Worm (Caenorhabditis elegans) whole organism, late embryonic: ENCODE measurements around the gene cyp-35C1.

Experiments
- elt-2 ChIP-seq: sonication (generic microtip); optimal IDR thresholded peaks from 2 replicates; lab custom pipeline; 2016; ENCODE audit warnings: missing genetic modification reagents, missing genetic modification characterization, missing compliant biosample characterization
- fkh-6 ChIP-seq: sonication (generic microtip); optimal IDR thresholded peaks from 2 replicates; lab custom pipeline; 2016; ENCODE audit warnings: missing genetic modification characterization, missing compliant biosample characterization
- pag-3 ChIP-seq: sonication (generic microtip); optimal IDR thresholded peaks from 2 replicates; lab custom pipeline; 2016; ENCODE audit warnings: missing compliant biosample characterization, missing genetic modification characterization, borderline replicate concordance
- sox-4 ChIP-seq: sonication (generic microtip); optimal IDR thresholded peaks from 2 replicates; lab custom pipeline; 2017; ENCODE audit warnings: mild to moderate bottlenecking, missing genetic modification characterization, inconsistent platforms, missing compliant biosample characterization
- syd-9 ChIP-seq: sonication (generic microtip); optimal IDR thresholded peaks from 2 replicates; lab custom pipeline; 2016; ENCODE audit warnings: mild to moderate bottlenecking, missing genetic modification characterization, moderate library complexity, missing compliant biosample characterization

DNA sequence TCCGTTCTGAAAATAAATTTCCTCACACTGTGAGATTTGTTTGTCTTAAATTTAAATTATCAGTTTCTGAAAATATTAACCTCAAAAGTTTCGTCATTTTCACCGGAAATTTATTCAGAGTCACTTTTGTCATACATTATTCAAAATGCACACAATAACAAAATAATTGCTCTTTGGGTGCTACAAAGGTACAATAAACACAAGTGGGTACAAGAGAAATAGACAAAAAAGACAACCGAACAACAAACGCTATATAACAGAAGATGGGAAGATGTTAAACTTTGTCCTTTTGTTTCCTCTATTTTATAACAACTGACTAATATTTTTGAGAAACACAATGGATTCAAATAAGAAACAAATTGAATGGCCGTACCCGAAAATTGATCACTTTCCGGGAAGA lies 28.7 kb downstream of the cyp-35C1 start:
- TF ChIP-seq elt-2 (tag; lab: Kevin White, UChicago) (no peak), fkh-6 (tag; lab: Kevin White, UChicago) (no peak), sox-4 (tag; lab: Kevin White, UChicago) (no peak), pag-3 (tag; lab: Kevin White, UChicago) (no peak), syd-9 (tag; lab: Kevin White, UChicago) (no peak)
